Worm (Caenorhabditis elegans): Measurements from ENCODE around the gene F44G4.7.

The F44G4.7 gene

DNA sequence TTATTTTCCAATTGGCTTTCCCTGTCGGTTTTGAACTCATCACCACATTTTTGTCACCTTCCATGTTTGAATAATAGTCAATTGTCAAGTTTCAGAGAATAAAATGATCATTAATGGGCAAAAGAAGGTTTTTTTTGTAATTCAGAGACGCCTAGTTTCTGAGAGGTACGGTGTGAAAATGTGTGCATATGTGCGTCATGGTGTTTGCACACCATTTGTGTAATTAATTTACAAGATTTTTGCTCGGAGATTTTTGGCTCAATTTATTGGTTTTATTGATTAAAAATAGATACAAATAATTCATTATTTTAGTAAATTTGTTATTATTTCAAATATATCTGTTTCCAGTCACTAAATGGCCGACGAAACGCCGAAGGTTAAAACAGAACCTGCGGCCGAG, 7.5 kb downstream of the F44G4.7 start, which contains the start of the genes F44G4.3 and tdp-1 (continued):
- TF ChIP-seq efl-1 (optimal IDR thresholded peaks at IDR 0.05), result peak; percentile 31 to 35
- TF ChIP-seq efl-1 (GFP tag; optimal IDR thresholded peaks at IDR 0.05 in 1 of 2), result peak; percentile 49 to 91
- no peak for TF ChIP-seq sox-4 (tag; optimal IDR thresholded peaks at IDR 0.05)
- TF ChIP-seq nhr-47 (tag; optimal IDR thresholded peaks at IDR 0.05), result peak; percentile 33
- TF ChIP-seq lin-35 (GFP tag; optimal IDR thresholded peaks at IDR 0.05), result peak; percentile 14 to 55
- TF ChIP-seq unc-86 (tag; optimal IDR thresholded peaks at IDR 0.05), result no peak
- no peak for TF ChIP-seq C34B4.2 (tag; optimal IDR thresholded peaks at IDR 0.05)
- peak; percentile 73 to 96 for TF ChIP-seq lsy-2 (tag; optimal IDR thresholded peaks at IDR 0.05)
- no peak for TF ChIP-seq unc-30 (tag; optimal IDR thresholded peaks at IDR 0.05)
- no peak for TF ChIP-seq egl-27 (tag; optimal IDR thresholded peaks at IDR 0.05)
- no peak for TF ChIP-seq lin-39 (tag; optimal IDR thresholded peaks at IDR 0.05)
- no peak for TF ChIP-seq dsc-1 (tag; optimal IDR thresholded peaks at IDR 0.05)
- no peak for TF ChIP-seq pag-3 (tag; optimal IDR thresholded peaks at IDR 0.05; ENCODE audit: borderline replicate concordance, insufficient read depth)
- TF ChIP-seq nhr-84 (tag; optimal IDR thresholded peaks at IDR 0.05), result no peak
- peak; percentile 8 for TF ChIP-seq nhr-85 (tag)
- no peak for TF ChIP-seq aly-2 (tag; optimal IDR thresholded peaks at IDR 0.05)
- no peak for TF ChIP-seq nhr-77 (tag; optimal IDR thresholded peaks at IDR 0.05)
- peak; percentile 14 for TF ChIP-seq nhr-71 (tag; optimal IDR thresholded peaks at IDR 0.05)
- TF ChIP-seq ceh-90 (tag; optimal IDR thresholded peaks at IDR 0.05), result no peak
- TF ChIP-seq zip-4 (GFP tag; optimal IDR thresholded peaks at IDR 0.05), result no peak
- TF ChIP-seq mab-9 (GFP tag; IDR thresholded peaks at IDR 0.05), result no peak
- no peak for TF ChIP-seq C04F5.9 (tag; optimal IDR thresholded peaks at IDR 0.05)
- TF ChIP-seq C16A3.4 (tag; optimal IDR thresholded peaks at IDR 0.05), result no peak
- TF ChIP-seq ets-5 (GFP tag; IDR thresholded peaks at IDR 0.05), result no peak
- TF ChIP-seq jun-1 (tag; optimal IDR thresholded peaks at IDR 0.05), result no peak
- TF ChIP-seq unc-130 (tag; optimal IDR thresholded peaks at IDR 0.05), result no peak
- TF ChIP-seq ces-1 (GFP tag; optimal IDR thresholded peaks at IDR 0.05), result peak; percentile 24
- peak; percentile 84 for TF ChIP-seq F16B12.6 (tag; optimal IDR thresholded peaks at IDR 0.05)
- peak; percentile 14 for TF ChIP-seq vab-15 (tag; optimal IDR thresholded peaks at IDR 0.05)
- no peak for TF ChIP-seq elt-2 (tag; optimal IDR thresholded peaks at IDR 0.05)
- no peak for TF ChIP-seq ceh-63 (GFP tag; optimal IDR thresholded peaks at IDR 0.05)
- no peak for TF ChIP-seq sup-37 (GFP tag; optimal IDR thresholded peaks at IDR 0.05)
- TF ChIP-seq egl-13 (tag; optimal IDR thresholded peaks at IDR 0.05), result no peak
- peak; percentile 77 for TF ChIP-seq mep-1 (tag; optimal IDR thresholded peaks at IDR 0.05)
- no peak for TF ChIP-seq isw-1 (GFP tag; IDR thresholded peaks at IDR 0.05)
- TF ChIP-seq swsn-7 (tag; optimal IDR thresholded peaks at IDR 0.05), result peak; percentile 14
- no peak for TF ChIP-seq grh-1 (GFP tag; IDR thresholded peaks at IDR 0.05)
- TF ChIP-seq fos-1 (tag; optimal IDR thresholded peaks at IDR 0.05), result no peak
- TF ChIP-seq xbp-1 (tag; optimal IDR thresholded peaks at IDR 0.05), result no peak
- TF ChIP-seq hlh-4 (tag; optimal IDR thresholded peaks at IDR 0.05), result no peak
- TF ChIP-seq hpl-2 (GFP tag; optimal IDR thresholded peaks at IDR 0.05), result no peak
- no peak for TF ChIP-seq tlp-1 (tag; optimal IDR thresholded peaks at IDR 0.05)
- TF ChIP-seq ztf-11 (tag; optimal IDR thresholded peaks at IDR 0.05), result no peak
- TF ChIP-seq dpl-1 (GFP tag; optimal IDR thresholded peaks at IDR 0.05), result peak; percentile 24 to 60 (median 26)
- TF ChIP-seq sptf-1 (tag; optimal IDR thresholded peaks at IDR 0.05), result no peak

DNA sequence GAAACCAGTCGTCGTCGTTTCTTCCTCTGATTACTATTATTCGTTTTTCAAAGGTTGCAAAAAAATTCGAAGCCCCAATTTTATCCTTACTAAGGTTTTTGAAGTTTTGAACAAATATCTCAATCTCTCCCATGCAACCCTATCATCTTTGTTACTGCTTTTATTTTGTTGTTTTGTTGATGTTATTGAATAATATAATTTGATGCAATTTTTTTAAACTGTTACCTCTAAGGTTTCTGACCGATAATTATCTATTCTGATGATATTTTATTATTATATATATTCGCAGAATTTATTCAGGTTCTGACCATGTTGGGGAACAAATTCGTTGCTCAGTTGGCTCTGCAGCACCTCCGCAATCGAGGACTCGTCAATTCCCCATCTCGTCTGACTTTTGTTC, 8.9 kb downstream of the F44G4.7 start, which contains the start of gene ndub-2:
Gene ndub-2 (plus strand): TSS at position 301 of the 400 bp plus-strand sequence.
- TF ChIP-seq xbp-1 (tag; optimal IDR thresholded peaks at IDR 0.05), result no peak
- no peak for TF ChIP-seq sox-4 (tag; optimal IDR thresholded peaks at IDR 0.05)
- TF ChIP-seq efl-1 (optimal IDR thresholded peaks at IDR 0.05), result no peak
- TF ChIP-seq efl-1 (GFP tag; optimal IDR thresholded peaks at IDR 0.05 in 1 of 2), result peak in 1 of 2 experiments; percentile 45
- TF ChIP-seq nhr-71 (tag; optimal IDR thresholded peaks at IDR 0.05), result no peak

All from whole organism, L1 larva.